Worm (Caenorhabditis elegans) whole organism, L4/young adult: ENCODE results near the gene puf-9.

Experiments used
- W03F9.2 ChIP-seq: fragments of 150-350 bp; optimal IDR thresholded peaks from 2 replicates; lab custom pipeline; 2014; ENCODE audit warnings: missing biosample characterization, missing genetic modification characterization
- dao-5 ChIP-seq: sonication (generic microtip); optimal IDR thresholded peaks from 2 replicates; lab custom pipeline; 2016; ENCODE audit warnings: missing genotype, missing genetic modification characterization, moderate library complexity, missing compliant biosample characterization
- him-1 ChIP-seq: sonication (generic microtip); optimal IDR thresholded peaks from 2 replicates; lab custom pipeline; 2016; ENCODE audit warnings: missing genotype, missing genetic modification reagents, missing genetic modification characterization, missing compliant biosample characterization

- TF ChIP-seq W03F9.2 (tag; lab: Kevin White, UChicago) (no peak), him-1 (tag; lab: Kevin White, UChicago) (peak; percentile 27), dao-5 (tag; lab: Kevin White, UChicago) (no peak)
These were observed 25.0 kb upstream of the puf-9 start for ce11 chrX:5816346-5816745.
